Worm (Caenorhabditis elegans): ENCODE results near the gene T13A10.2.

The T13A10.2 gene

ce11 chrIV:6249591-6249990, 3.5 kb upstream of the T13A10.2 start, which contains the start of gene F58F9.1:
Gene F58F9.1 (plus strand): TSS chrIV:6249841.
- TF ChIP-seq unc-62 (GFP tag; optimal IDR thresholded peaks at IDR 0.05), result no peak

- TF ChIP-seq unc-62 (GFP tag; optimal IDR thresholded peaks at IDR 0.05), result no peak
Observed at ce11 chrIV:6254635-6255034, 1.5 kb downstream of the T13A10.2 start, which contains the start of gene T13A10.64. Gene T13A10.64 (plus strand): TSS chrIV:6254935.

- no peak for TF ChIP-seq unc-62 (GFP tag; optimal IDR thresholded peaks at IDR 0.05)
Observed at ce11 chrIV:6258967-6259366, 5.9 kb downstream of the T13A10.2 start.

- TF ChIP-seq unc-62 (GFP tag; optimal IDR thresholded peaks at IDR 0.05), result no peak
Observed at ce11 chrIV:6259732-6260131, 6.6 kb downstream of the T13A10.2 start, which contains the start of gene nlp-16. Gene nlp-16 (minus strand): TSS chrIV:6259832.

- TF ChIP-seq unc-62 (GFP tag; optimal IDR thresholded peaks at IDR 0.05), result no peak
Observed at ce11 chrIV:6263244-6263643, 10.1 kb downstream of the T13A10.2 start, which contains the start of gene srv-28. Gene srv-28 (minus strand): TSS chrIV:6263344.

ce11 chrIV:6266499-6266898, 13.4 kb downstream of the T13A10.2 start, which contains the start of gene srv-29:
Gene srv-29 (minus strand): TSS chrIV:6266599.
- no peak for TF ChIP-seq unc-62 (GFP tag; optimal IDR thresholded peaks at IDR 0.05)

ce11 chrIV:6269346-6269745, 16.2 kb downstream of the T13A10.2 start, which contains the start of gene srv-30:
Gene srv-30 (minus strand): TSS chrIV:6269446.
- no peak for TF ChIP-seq unc-62 (GFP tag; optimal IDR thresholded peaks at IDR 0.05)

ce11 chrIV:6271923-6272322, 18.8 kb downstream of the T13A10.2 start, which contains the start of gene srv-31:
Gene srv-31 (minus strand): TSS chrIV:6272023.
- TF ChIP-seq unc-62 (GFP tag; optimal IDR thresholded peaks at IDR 0.05), result no peak

- TF ChIP-seq unc-62 (GFP tag; optimal IDR thresholded peaks at IDR 0.05), result no peak
Observed at ce11 chrIV:6275671-6276209, 22.6 kb downstream of the T13A10.2 start, which contains the start of the genes aat-4 and T13A10.1. Gene aat-4 (minus strand): TSS chrIV:6275721. Gene T13A10.1 (plus strand): TSS chrIV:6276081.

ce11 chrIV:6279392-6279791, 26.3 kb downstream of the T13A10.2 start, which contains the start of gene sams-5:
Gene sams-5 (minus strand): TSS chrIV:6279522.
- TF ChIP-seq unc-62 (GFP tag; optimal IDR thresholded peaks at IDR 0.05), result no peak

- TF ChIP-seq unc-62 (GFP tag; optimal IDR thresholded peaks at IDR 0.05), result no peak
Observed at ce11 chrIV:6282143-6282542, 29.0 kb downstream of the T13A10.2 start, which contains the start of gene srv-32. Gene srv-32 (minus strand): TSS chrIV:6282243.

ce11 chrIV:6284277-6284676, 31.2 kb downstream of the T13A10.2 start, which contains the start of gene ops-1:
Gene ops-1 (minus strand): TSS chrIV:6284377.
- no peak for TF ChIP-seq unc-62 (GFP tag; optimal IDR thresholded peaks at IDR 0.05)

- TF ChIP-seq unc-62 (GFP tag; optimal IDR thresholded peaks at IDR 0.05), result no peak
Observed at ce11 chrIV:6290741-6291140, 37.6 kb downstream of the T13A10.2 start, which contains the start of gene srv-24. Gene srv-24 (minus strand): TSS chrIV:6290841.

- TF ChIP-seq unc-62 (GFP tag; optimal IDR thresholded peaks at IDR 0.05), result no peak
Observed at ce11 chrIV:6294081-6294480, 41.0 kb downstream of the T13A10.2 start, which contains the start of gene hil-2. Gene hil-2 (plus strand): TSS chrIV:6294240.

- no peak for TF ChIP-seq unc-62 (GFP tag; optimal IDR thresholded peaks at IDR 0.05)
Observed at ce11 chrIV:6298253-6298652, 45.2 kb downstream of the T13A10.2 start, which contains the start of gene srv-27. Gene srv-27 (minus strand): TSS chrIV:6298353.

- no peak for TF ChIP-seq unc-62 (GFP tag; optimal IDR thresholded peaks at IDR 0.05)
Observed at ce11 chrIV:6299523-6299922, 46.4 kb downstream of the T13A10.2 start.

ce11 chrIV:6301764-6302163, 48.7 kb downstream of the T13A10.2 start, which contains the start of gene srv-26:
Gene srv-26 (minus strand): TSS chrIV:6301864.
- no peak for TF ChIP-seq unc-62 (GFP tag; optimal IDR thresholded peaks at IDR 0.05)
